Worm (Caenorhabditis elegans) whole organism, L1 larva: ENCODE measurements around the gene B0393.7.

Source experiments
- alr-1 ChIP-seq: fragments of 200-800 bp; sonication (Bioruptor generic); optimal IDR thresholded peaks from 2 replicates; lab custom pipeline; 2018; ENCODE audit warnings: borderline replicate concordance, mild to moderate bottlenecking, missing genetic modification characterization, missing compliant biosample characterization
- lsy-2 ChIP-seq, 2 experiments: fragments of 150-350 bp; optimal IDR thresholded peaks; 2 replicates each; lab custom pipeline; 2014; ENCODE audit warnings: missing biosample characterization in 2 of 2, missing genetic modification characterization in 2 of 2
- nhr-71 ChIP-seq: sonication (generic microtip); optimal IDR thresholded peaks from 2 replicates; lab custom pipeline; 2016; ENCODE audit warnings: mild to moderate bottlenecking, missing genetic modification characterization, moderate library complexity, missing compliant biosample characterization
- nhr-85 ChIP-seq: sonication (generic microtip); peaks from one replicate; lab custom pipeline; 2016; ENCODE audit warnings: missing genetic modification characterization, inconsistent platforms, missing compliant biosample characterization
- skn-1 ChIP-seq: fragments of 150-350 bp; optimal IDR thresholded peaks from 2 replicates; lab custom pipeline; 2014; ENCODE audit warnings: missing biosample characterization, missing genetic modification characterization
- unc-62 ChIP-seq: fragments of 150-350 bp; optimal IDR thresholded peaks from 2 replicates; lab custom pipeline; 2014; ENCODE audit warnings: missing biosample characterization, missing genetic modification reagents, missing genetic modification characterization

DNA sequence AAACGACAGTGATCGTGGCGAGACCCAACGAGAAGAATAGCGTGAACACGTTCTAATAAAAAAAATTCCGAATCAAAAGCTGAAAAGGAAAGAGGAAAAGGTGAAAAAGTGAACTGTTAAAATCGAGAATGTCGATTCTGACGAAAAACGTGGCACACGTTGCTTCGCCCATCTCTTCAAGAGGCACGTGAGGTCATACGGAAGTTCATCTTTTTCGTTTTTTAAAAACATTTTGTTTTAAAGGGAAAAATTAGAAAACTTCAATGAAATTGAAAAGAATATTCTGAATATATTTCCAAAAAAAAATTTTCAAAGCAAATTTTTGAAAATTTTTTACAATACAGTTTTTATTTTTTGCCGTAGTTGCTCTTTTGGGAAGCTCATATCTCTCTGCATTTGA is 33.3 kb upstream of the B0393.7 start, which contains the start of gene C38D4.7:
- no peak for TF ChIP-seq lsy-2 (tag; optimal IDR thresholded peaks at IDR 0.05; lab: Kevin White, UChicago)
- TF ChIP-seq nhr-85 (tag; lab: Kevin White, UChicago) = no peak
- TF ChIP-seq unc-62 (GFP tag; lab: Kevin White, UChicago) = no peak
- TF ChIP-seq nhr-71 (tag; lab: Kevin White, UChicago) = no peak
- TF ChIP-seq alr-1 = no peak
- no peak for TF ChIP-seq skn-1 (tag; lab: Kevin White, UChicago)
